Worm (Caenorhabditis elegans): ENCODE measurements around the gene efl-2.

- TF ChIP-seq R02D3.7 (tag; optimal IDR thresholded peaks at IDR 0.05) (no peak), egl-5 (tag; optimal IDR thresholded peaks at IDR 0.05) (no peak), nhr-237 (tag; optimal IDR thresholded peaks at IDR 0.05) (no peak), ZK546.5 (tag; optimal IDR thresholded peaks at IDR 0.05) (no peak), ztf-11 (tag; optimal IDR thresholded peaks at IDR 0.05) (no peak), nhr-11 (tag; optimal IDR thresholded peaks at IDR 0.05) (no peak), ceh-82 (tag; optimal IDR thresholded peaks at IDR 0.05) (no peak), snpc-4 (tag; optimal IDR thresholded peaks at IDR 0.05) (no peak), nhr-28 (tag; optimal IDR thresholded peaks at IDR 0.05) (no peak), pha-4 (tag; optimal IDR thresholded peaks at IDR 0.05) (no peak), jun-1 (tag; optimal IDR thresholded peaks at IDR 0.05) (no peak), lin-15B (tag; optimal IDR thresholded peaks at IDR 0.05) (no peak), sea-2 (GFP tag; optimal IDR thresholded peaks at IDR 0.05) (no peak)
These were observed 22.9 kb upstream of the efl-2 start for ce11 chrII:13383061-13383460.
